Fruit fly (Drosophila melanogaster) whole organism, embryonic: ENCODE data around the gene dsd.
A peak's percentile ranks its signal among the peaks of the same experiment; 100 is the strongest.

Experiments used
- Antp ChIP-seq: fragments of 200-800 bp; sonication (Bioruptor generic); optimal IDR thresholded peaks from 3 replicates; lab custom pipeline; 2016; ENCODE audit warnings: missing biosample characterization, missing genetic modification characterization
- CG10431 ChIP-seq: fragments of 200-800 bp; sonication (Bioruptor generic); optimal IDR thresholded peaks from 3 replicates; lab custom pipeline; 2018; ENCODE audit warnings: missing biosample characterization, mild to moderate bottlenecking, missing genetic modification characterization
- CG10462 ChIP-seq: fragments of 200-800 bp; sonication (Bioruptor generic); optimal IDR thresholded peaks from 2 replicates; lab custom pipeline; 2016; ENCODE audit warnings: missing biosample characterization, missing genetic modification characterization
- CG10959 ChIP-seq: fragments of 200-800 bp; sonication (Bioruptor generic); IDR thresholded peaks from 2 replicates; pipeline ENCODE4 v1.3.6; 2022; ENCODE audit warnings: missing biosample characterization, missing genetic modification characterization
- CG11696 ChIP-seq: fragments of 200-800 bp; sonication (Bioruptor generic); IDR thresholded peaks from 2 replicates; pipeline ENCODE4 v1.3.6; 2022; ENCODE audit warnings: missing biosample characterization, missing genetic modification characterization
- CG12299 ChIP-seq: fragments of 200-800 bp; sonication (Bioruptor generic); optimal IDR thresholded peaks from 2 replicates; lab custom pipeline; 2018; ENCODE audit warnings: missing biosample characterization, mild to moderate bottlenecking, missing genetic modification characterization
- CG12942 ChIP-seq: fragments of 200-800 bp; sonication (Bioruptor generic); optimal IDR thresholded peaks from 3 replicates; lab custom pipeline; 2016; ENCODE audit warnings: missing biosample characterization, missing genetic modification characterization
- CG14014 ChIP-seq: fragments of 200-800 bp; sonication (Bioruptor generic); IDR thresholded peaks from 2 replicates; pipeline ENCODE4 v1.3.6; 2022; ENCODE audit warnings: missing biosample characterization, missing genetic modification characterization
- CG15601 ChIP-seq: fragments of 200-800 bp; sonication (Bioruptor generic); optimal IDR thresholded peaks from 3 replicates; lab custom pipeline; 2019; ENCODE audit warnings: missing biosample characterization, mild to moderate bottlenecking, missing genetic modification characterization, moderate library complexity
- CG16813 ChIP-seq: fragments of 200-800 bp; sonication (Bioruptor generic); IDR thresholded peaks from 3 replicates; pipeline ENCODE4 v1.3.6; 2022; ENCODE audit warnings: missing biosample characterization, missing genetic modification characterization; ENCODE audit not compliant: partially characterized antibody
- CG17912 ChIP-seq: fragments of 200-800 bp; sonication (Bioruptor generic); optimal IDR thresholded peaks from 2 replicates; lab custom pipeline; 2018; ENCODE audit warnings: missing biosample characterization, mild to moderate bottlenecking, missing genetic modification characterization
- CG18619 ChIP-seq: fragments of 200-800 bp; sonication (Bioruptor generic); optimal IDR thresholded peaks from 3 replicates; lab custom pipeline; 2017; ENCODE audit warnings: missing biosample characterization, mild to moderate bottlenecking, missing genetic modification characterization
- CG34422 ChIP-seq: fragments of 200-800 bp; sonication (Bioruptor generic); IDR thresholded peaks from 3 replicates; pipeline ENCODE4 v1.3.6; 2022; ENCODE audit warnings: missing biosample characterization, missing genetic modification characterization
- CG4328 ChIP-seq: fragments of 200-800 bp; sonication (Bioruptor generic); optimal IDR thresholded peaks from 3 replicates; lab custom pipeline; 2017; ENCODE audit warnings: missing biosample characterization, missing genetic modification reagents, missing genetic modification characterization
- CG4360 ChIP-seq: fragments of 200-800 bp; sonication (Bioruptor generic); IDR thresholded peaks from 2 replicates; pipeline ENCODE4 v1.3.6; 2022; ENCODE audit warnings: missing biosample characterization, missing genetic modification characterization
- CG4617 ChIP-seq: fragments of 200-800 bp; sonication (Bioruptor generic); optimal IDR thresholded peaks from 3 replicates; lab custom pipeline; 2016; ENCODE audit warnings: missing biosample characterization, missing genetic modification characterization, borderline replicate concordance
- CG6813 ChIP-seq: fragments of 200-800 bp; sonication (Bioruptor generic); optimal IDR thresholded peaks from 2 replicates; lab custom pipeline; 2017; ENCODE audit warnings: missing biosample characterization, missing genetic modification characterization, mild to moderate bottlenecking, moderate library complexity, missing genetic modification reagents
- E2f2 ChIP-seq: fragments of 200-800 bp; sonication (Bioruptor generic); IDR thresholded peaks from 2 replicates; pipeline ENCODE4 v1.3.6; 2022; ENCODE audit warnings: missing biosample characterization, missing genetic modification characterization
- GATAe ChIP-seq: fragments of 200-800 bp; sonication (Bioruptor generic); conservative IDR thresholded peaks from 2 replicates; pipeline ENCODE4 v1.3.6; 2022; ENCODE audit warnings: missing biosample characterization, missing genetic modification characterization
- HLH3B ChIP-seq: fragments of 200-800 bp; sonication (Bioruptor generic); IDR thresholded peaks from 2 replicates; pipeline ENCODE4 v1.3.6; 2022; ENCODE audit warnings: missing biosample characterization, missing genetic modification characterization
- Hr51 ChIP-seq, 2 experiments: fragments of 200-800 bp; sonication (Bioruptor generic); optimal IDR thresholded peaks; 2 replicates in 1 of 2; 3 replicates in 1 of 2; lab custom pipeline; 2016 to 2018; ENCODE audit warnings: missing biosample characterization in 2 of 2, missing genetic modification characterization in 2 of 2, mild to moderate bottlenecking in 1 of 2, moderate library complexity in 1 of 2
- Hr78 ChIP-seq, 2 experiments: fragments of 200-800 bp in 1 of 2; fragments of >200 bp in 1 of 2; sonication (Bioruptor generic) in 1 of 2; optimal IDR thresholded peaks; 2 replicates each; lab custom pipeline; 2017 to 2019; ENCODE audit warnings: missing biosample characterization in 2 of 2, missing genetic modification characterization in 2 of 2, mild to moderate bottlenecking in 1 of 2, moderate library complexity in 1 of 2
- Kr ChIP-seq: fragments of 200-800 bp; sonication (Bioruptor generic); optimal IDR thresholded peaks from 2 replicates; lab custom pipeline; 2017; ENCODE audit warnings: missing biosample characterization, mild to moderate bottlenecking, missing genetic modification characterization
- Mad ChIP-seq: fragments of 200-800 bp; sonication (Bioruptor generic); optimal IDR thresholded peaks from 2 replicates; lab custom pipeline; 2016; ENCODE audit warnings: missing biosample characterization, missing genetic modification characterization
- Med ChIP-seq: fragments of 200-800 bp; sonication (Bioruptor generic); peaks from one replicate; lab custom pipeline; 2016; ENCODE audit warnings: missing biosample characterization, missing genetic modification characterization, mild to moderate bottlenecking, inconsistent platforms, moderate library complexity
- Nf-YC ChIP-seq: fragments of 200-800 bp; optimal IDR thresholded peaks from 3 replicates; lab custom pipeline; 2019; ENCODE audit warnings: missing biosample characterization, mild to moderate bottlenecking, missing genetic modification characterization, moderate library complexity
- Oli ChIP-seq: fragments of 200-800 bp; sonication (Bioruptor generic); optimal IDR thresholded peaks from 2 replicates; lab custom pipeline; 2018; ENCODE audit warnings: missing biosample characterization, mild to moderate bottlenecking, missing genetic modification characterization, moderate library complexity
- Opbp ChIP-seq: fragments of 200-800 bp; sonication (Bioruptor generic); IDR thresholded peaks from 3 replicates; pipeline ENCODE4 v1.3.6; 2022; ENCODE audit warnings: missing biosample characterization, missing genetic modification characterization; ENCODE audit not compliant: partially characterized antibody
- Ptx1 ChIP-seq: fragments of 200-800 bp; sonication (Bioruptor generic); IDR thresholded peaks from 2 replicates; pipeline ENCODE4 v1.3.6; 2022; ENCODE audit warnings: missing biosample characterization, missing genetic modification characterization
- Sox100B ChIP-seq: fragments of 200-800 bp; sonication (Bioruptor generic); optimal IDR thresholded peaks from 3 replicates; lab custom pipeline; 2018; ENCODE audit warnings: missing biosample characterization, mild to moderate bottlenecking, missing genetic modification characterization
- Sox102F ChIP-seq: fragments of 200-800 bp; sonication (Bioruptor generic); optimal IDR thresholded peaks from 2 replicates; lab custom pipeline; 2018; ENCODE audit warnings: missing biosample characterization, mild to moderate bottlenecking, missing genetic modification characterization, moderate library complexity
- Trl ChIP-seq, 3 experiments: fragments of >200 bp in 2 of 3; fragments of 200-800 bp in 1 of 3; sonication (Bioruptor generic) in 1 of 3; optimal IDR thresholded peaks; 2 replicates in 1 of 3; 3 replicates in 2 of 3; lab custom pipeline; 2016 to 2017; ENCODE audit warnings: missing biosample characterization in 1 of 3, missing genetic modification characterization in 1 of 3
- ato ChIP-seq: fragments of 200-800 bp; sonication (Bioruptor generic); IDR thresholded peaks from 2 replicates; pipeline ENCODE4 v1.3.6; 2022; ENCODE audit warnings: missing biosample characterization, missing genetic modification characterization; ENCODE audit not compliant: partially characterized antibody
- caup ChIP-seq: fragments of 200-800 bp; sonication (Bioruptor generic); optimal IDR thresholded peaks from 3 replicates; lab custom pipeline; 2017; ENCODE audit warnings: missing biosample characterization, mild to moderate bottlenecking, missing genetic modification characterization, moderate library complexity; ENCODE audit not compliant: severe bottlenecking
- croc ChIP-seq: fragments of 200-800 bp; sonication (Bioruptor generic); conservative IDR thresholded peaks from 3 replicates; pipeline ENCODE4 v1.3.6; 2022; ENCODE audit warnings: missing biosample characterization, missing genetic modification characterization
- crol ChIP-seq: fragments of 200-800 bp; sonication (Bioruptor generic); IDR thresholded peaks from 2 replicates; pipeline ENCODE4 v1.3.6; 2022; ENCODE audit warnings: missing biosample characterization, missing genetic modification characterization
- cwo ChIP-seq: fragments of 200-800 bp; sonication (Bioruptor generic); optimal IDR thresholded peaks from 3 replicates; lab custom pipeline; 2017; ENCODE audit warnings: missing biosample characterization, missing genetic modification characterization, mild to moderate bottlenecking, moderate library complexity, missing genetic modification reagents
- danr ChIP-seq: fragments of 200-800 bp; sonication (Bioruptor generic); IDR thresholded peaks from 2 replicates; pipeline ENCODE4 v1.3.6; 2022; ENCODE audit warnings: missing biosample characterization, missing genetic modification characterization
- exex ChIP-seq: fragments of 200-800 bp; sonication (Bioruptor generic); optimal IDR thresholded peaks from 4 replicates; lab custom pipeline; 2018; ENCODE audit warnings: missing biosample characterization, mild to moderate bottlenecking, missing genetic modification characterization, moderate library complexity
- fru ChIP-seq: fragments of >200 bp; optimal IDR thresholded peaks from 2 replicates; lab custom pipeline; 2017
- fu2 ChIP-seq: fragments of 200-800 bp; sonication (Bioruptor generic); optimal IDR thresholded peaks from 2 replicates; lab custom pipeline; 2016; ENCODE audit warnings: missing biosample characterization, missing genetic modification characterization
- gcm2 ChIP-seq: fragments of 200-800 bp; sonication (Bioruptor generic); optimal IDR thresholded peaks from 2 replicates; lab custom pipeline; 2016; ENCODE audit warnings: missing biosample characterization, missing genetic modification characterization
- gem ChIP-seq: fragments of 200-800 bp; sonication (Bioruptor generic); optimal IDR thresholded peaks from 2 replicates; lab custom pipeline; 2019; ENCODE audit warnings: missing biosample characterization, mild to moderate bottlenecking, missing genetic modification characterization, moderate library complexity
- gsb ChIP-seq: fragments of 200-800 bp; sonication (Bioruptor generic); IDR thresholded peaks from 2 replicates; pipeline ENCODE4 v1.3.6; 2022; ENCODE audit warnings: missing biosample characterization, missing genetic modification characterization
- prd ChIP-seq, 3 experiments: fragments of >200 bp in 2 of 3; fragments of 200-800 bp in 1 of 3; sonication (Bioruptor generic) in 1 of 3; optimal IDR thresholded peaks in 2 of 3; IDR thresholded peaks in 1 of 3; 2 replicates in 2 of 3; 3 replicates in 1 of 3; pipeline versions ENCODE4 v1.3.6 to Lab custom; 2017 to 2022; ENCODE audit warnings: missing biosample characterization in 1 of 3, missing genetic modification characterization in 1 of 3
- sima ChIP-seq: fragments of 200-800 bp; sonication (Bioruptor generic); optimal IDR thresholded peaks from 2 replicates; lab custom pipeline; 2016; ENCODE audit warnings: missing biosample characterization, missing genetic modification characterization
- stwl ChIP-seq: fragments of 200-800 bp; sonication (Bioruptor generic); optimal IDR thresholded peaks from 3 replicates; lab custom pipeline; 2018; ENCODE audit warnings: missing biosample characterization, mild to moderate bottlenecking, missing genetic modification characterization, moderate library complexity
- usp ChIP-seq: fragments of >200 bp; optimal IDR thresholded peaks from 2 replicates; lab custom pipeline; 2017; ENCODE audit warnings: missing biosample characterization, missing genetic modification characterization

Gene dsd

dm6 chr3R:27558660-27559319 lies 48.4 kb downstream of the dsd start, which contains the start of gene Klp98A (continued):
- TF ChIP-seq Sox102F (GFP tag; lab: Kevin White, UChicago) = no peak
- no peak for TF ChIP-seq ato
- TF ChIP-seq CG14014 (GFP tag; lab: Robert Waterston, UW) = no peak
- TF ChIP-seq CG18619 = peak; percentile 6
- no peak for TF ChIP-seq Hr78 (GFP tag; optimal IDR thresholded peaks at IDR 0.05; lab: Kevin White, UChicago)
- TF ChIP-seq Med (GFP tag; lab: Kevin White, UChicago) = peak; percentile 92
- TF ChIP-seq fru (lab: Kevin White, UChicago) = no peak
- no peak for TF ChIP-seq CG10959
- no peak for TF ChIP-seq fu2 (GFP tag; lab: Kevin White, UChicago)
- no peak for TF ChIP-seq Mad (GFP tag; lab: Kevin White, UChicago)
- no peak for TF ChIP-seq CG10431 (GFP tag; lab: Kevin White, UChicago)
- TF ChIP-seq caup (GFP tag; lab: Kevin White, UChicago) = peak; percentile 6
- no peak for TF ChIP-seq danr (GFP tag; lab: Robert Waterston, UW)
- TF ChIP-seq CG15601 (tag; lab: Kevin White, UChicago) = no peak
- TF ChIP-seq prd (optimal IDR thresholded peaks at IDR 0.05; lab: Kevin White, UChicago) = no peak
- no peak for TF ChIP-seq prd (GFP tag; IDR thresholded peaks at IDR 0.05; lab: Robert Waterston, UW)
- TF ChIP-seq gcm2 (GFP tag; lab: Kevin White, UChicago) = no peak
- no peak for TF ChIP-seq CG10462 (GFP tag; lab: Kevin White, UChicago)
- TF ChIP-seq Oli (tag; lab: Kevin White, UChicago) = no peak
- TF ChIP-seq CG11696 (GFP tag; lab: Robert Waterston, UW) = no peak
- no peak for TF ChIP-seq CG12299 (tag; lab: Kevin White, UChicago)
- TF ChIP-seq sima (GFP tag; lab: Kevin White, UChicago) = no peak
- TF ChIP-seq exex (tag; lab: Kevin White, UChicago) = no peak
- 0 out of 2 replicates have a peak, but pooled peaks have one; percentile 2 for TF ChIP-seq crol
- no peak for TF ChIP-seq Kr (GFP tag; lab: Kevin White, UChicago)
- TF ChIP-seq CG6813 (GFP tag; lab: Kevin White, UChicago) = no peak
- TF ChIP-seq CG16813 (GFP tag; lab: Robert Waterston, UW) = no peak
- TF ChIP-seq Antp (GFP tag; lab: Kevin White, UChicago) = no peak
- no peak for TF ChIP-seq HLH3B (GFP tag; lab: Robert Waterston, UW)
- TF ChIP-seq Ptx1 = no peak
- TF ChIP-seq Sox100B (GFP tag; lab: Kevin White, UChicago) = no peak
- no peak for TF ChIP-seq CG12942 (GFP tag; lab: Kevin White, UChicago)
- peak; percentile 63 for TF ChIP-seq E2f2
- no peak for TF ChIP-seq cwo
- no peak for TF ChIP-seq Trl (optimal IDR thresholded peaks at IDR 0.05; lab: Kevin White, UChicago)
- no peak for TF ChIP-seq Trl (GFP tag; optimal IDR thresholded peaks at IDR 0.05; lab: Kevin White, UChicago)
- TF ChIP-seq Nf-YC (tag; lab: Kevin White, UChicago) = peak; percentile 12
- TF ChIP-seq CG4617 (GFP tag; lab: Kevin White, UChicago) = peak; percentile 73
- peak; percentile 14 for TF ChIP-seq CG17912
- no peak for TF ChIP-seq gsb (GFP tag; lab: Robert Waterston, UW)
- peak; percentile 8; the same call in 1 of the 3 replicates for TF ChIP-seq CG34422 (GFP tag; lab: Robert Waterston, UW)
- TF ChIP-seq GATAe = no peak
- peak; percentile 82 for TF ChIP-seq stwl (tag; lab: Kevin White, UChicago)
- no peak for TF ChIP-seq usp (GFP tag; lab: Kevin White, UChicago)
- peak; percentile 84 for TF ChIP-seq CG4360
- no peak for TF ChIP-seq croc (GFP tag; lab: Robert Waterston, UW)
- TF ChIP-seq Hr51 (GFP tag; optimal IDR thresholded peaks at IDR 0.05; lab: Kevin White, UChicago) = no peak
- TF ChIP-seq gem (tag; lab: Kevin White, UChicago) = no peak
- peak; percentile 60; the same call in 1 of the 3 replicates for TF ChIP-seq Opbp
- no peak for TF ChIP-seq CG4328
